Fruit fly (Drosophila melanogaster) whole organism, embryonic: Measurements from ENCODE around the gene CG15534.

Source experiments
- Ada2b ChIP-seq: fragments of 200-800 bp; sonication (Bioruptor generic); IDR thresholded peaks from 2 replicates; pipeline ENCODE4 v1.3.6; 2022; ENCODE audit warnings: missing biosample characterization, missing genetic modification characterization
- B-H2 ChIP-seq: fragments of 200-800 bp; sonication (Bioruptor generic); optimal IDR thresholded peaks from 2 replicates; lab custom pipeline; 2018; ENCODE audit warnings: missing biosample characterization, mild to moderate bottlenecking, missing genetic modification characterization
- CG10543 ChIP-seq: fragments of 200-800 bp; sonication (Bioruptor generic); optimal IDR thresholded peaks from 3 replicates; lab custom pipeline; 2017; ENCODE audit warnings: missing biosample characterization, mild to moderate bottlenecking, missing genetic modification characterization, moderate library complexity
- CG10959 ChIP-seq: fragments of 200-800 bp; sonication (Bioruptor generic); IDR thresholded peaks from 2 replicates; pipeline ENCODE4 v1.3.6; 2022; ENCODE audit warnings: missing biosample characterization, missing genetic modification characterization
- CG11695 ChIP-seq: fragments of 200-800 bp; sonication (Bioruptor generic); IDR thresholded peaks from 3 replicates; pipeline ENCODE4 v1.3.6; 2022; ENCODE audit warnings: missing biosample characterization, missing genetic modification characterization
- CG12236 ChIP-seq: fragments of 200-800 bp; sonication (Bioruptor generic); optimal IDR thresholded peaks from 2 replicates; lab custom pipeline; 2016; ENCODE audit warnings: missing biosample characterization, missing genetic modification characterization
- CG13296 ChIP-seq: fragments of 200-800 bp; sonication (Bioruptor generic); optimal IDR thresholded peaks from 3 replicates; lab custom pipeline; 2018; ENCODE audit warnings: missing biosample characterization, mild to moderate bottlenecking, missing genetic modification characterization
- CG14860 ChIP-seq: fragments of 200-800 bp; sonication (Bioruptor generic); IDR thresholded peaks from 3 replicates; pipeline ENCODE4 v1.3.6; 2022; ENCODE audit warnings: missing biosample characterization, missing genetic modification characterization; ENCODE audit not compliant: partially characterized antibody
- CG15696 ChIP-seq: fragments of 200-800 bp; sonication (Bioruptor generic); optimal IDR thresholded peaks from 2 replicates; lab custom pipeline; 2019; ENCODE audit warnings: missing biosample characterization, mild to moderate bottlenecking, missing genetic modification characterization, moderate library complexity
- CG16813 ChIP-seq: fragments of 200-800 bp; sonication (Bioruptor generic); IDR thresholded peaks from 3 replicates; pipeline ENCODE4 v1.3.6; 2022; ENCODE audit warnings: missing biosample characterization, missing genetic modification characterization; ENCODE audit not compliant: partially characterized antibody
- CG17186 ChIP-seq: fragments of 200-800 bp; sonication (Bioruptor generic); optimal IDR thresholded peaks from 3 replicates; lab custom pipeline; 2017; ENCODE audit warnings: missing biosample characterization, missing genetic modification reagents, missing genetic modification characterization
- CG18599 ChIP-seq: fragments of 200-800 bp; sonication (Bioruptor generic); optimal IDR thresholded peaks from 3 replicates; lab custom pipeline; 2017; ENCODE audit warnings: missing biosample characterization, missing genetic modification characterization, mild to moderate bottlenecking, moderate library complexity, missing genetic modification reagents
- CG30020 ChIP-seq: fragments of 200-800 bp; optimal IDR thresholded peaks from 2 replicates; lab custom pipeline; 2019; ENCODE audit warnings: missing biosample characterization, mild to moderate bottlenecking, missing genetic modification characterization, moderate library complexity
- CG3163 ChIP-seq: fragments of 200-800 bp; sonication (Bioruptor generic); optimal IDR thresholded peaks from 3 replicates; lab custom pipeline; 2016; ENCODE audit warnings: missing biosample characterization, missing genetic modification characterization
- CG4707 ChIP-seq: fragments of 200-800 bp; sonication (Bioruptor generic); optimal IDR thresholded peaks from 2 replicates; lab custom pipeline; 2018; ENCODE audit warnings: missing biosample characterization, mild to moderate bottlenecking, missing genetic modification characterization, moderate library complexity
- CG8359 ChIP-seq: fragments of 200-800 bp; sonication (Bioruptor generic); optimal IDR thresholded peaks from 2 replicates; lab custom pipeline; 2017; ENCODE audit warnings: missing biosample characterization, mild to moderate bottlenecking, missing genetic modification characterization, borderline replicate concordance
- CG8924 ChIP-seq: fragments of 200-800 bp; optimal IDR thresholded peaks from 3 replicates; lab custom pipeline; 2019; ENCODE audit warnings: missing biosample characterization, mild to moderate bottlenecking, missing genetic modification characterization, moderate library complexity
- Gug ChIP-seq: fragments of 200-800 bp; sonication (Bioruptor generic); IDR thresholded peaks from 4 replicates; pipeline ENCODE4 v1.3.6; 2022; ENCODE audit warnings: missing biosample characterization, missing genetic modification characterization
- HLH4C ChIP-seq: fragments of 200-800 bp; sonication (Bioruptor generic); IDR thresholded peaks from 3 replicates; pipeline ENCODE4 v1.3.6; 2022; ENCODE audit warnings: missing biosample characterization, missing genetic modification characterization; ENCODE audit not compliant: partially characterized antibody
- Hmx ChIP-seq: fragments of 200-800 bp; sonication (Bioruptor generic); optimal IDR thresholded peaks from 2 replicates; lab custom pipeline; 2016; ENCODE audit warnings: missing biosample characterization, missing genetic modification characterization
- Hr51 ChIP-seq, 2 experiments: fragments of 200-800 bp; sonication (Bioruptor generic); optimal IDR thresholded peaks; 2 replicates in 1 of 2; 3 replicates in 1 of 2; lab custom pipeline; 2016 to 2018; ENCODE audit warnings: missing biosample characterization in 2 of 2, missing genetic modification characterization in 2 of 2, mild to moderate bottlenecking in 1 of 2, moderate library complexity in 1 of 2
- Hr78 ChIP-seq, 2 experiments: fragments of 200-800 bp in 1 of 2; fragments of >200 bp in 1 of 2; sonication (Bioruptor generic) in 1 of 2; optimal IDR thresholded peaks; 2 replicates each; lab custom pipeline; 2017 to 2019; ENCODE audit warnings: missing biosample characterization in 2 of 2, missing genetic modification characterization in 2 of 2, mild to moderate bottlenecking in 1 of 2, moderate library complexity in 1 of 2
- Lhr ChIP-seq: fragments of 200-800 bp; sonication (Bioruptor generic); optimal IDR thresholded peaks from 3 replicates; lab custom pipeline; 2017; ENCODE audit warnings: mild to moderate bottlenecking, missing biosample characterization, missing genetic modification reagents, missing genetic modification characterization
- Med ChIP-seq: fragments of 200-800 bp; sonication (Bioruptor generic); peaks from one replicate; lab custom pipeline; 2016; ENCODE audit warnings: missing biosample characterization, missing genetic modification characterization, mild to moderate bottlenecking, inconsistent platforms, moderate library complexity
- NC2β ChIP-seq: fragments of 200-800 bp; sonication (Bioruptor generic); optimal IDR thresholded peaks from 2 replicates; lab custom pipeline; 2016; ENCODE audit warnings: missing biosample characterization, missing genetic modification characterization
- Nf-YA ChIP-seq: fragments of 200-800 bp; sonication (Bioruptor generic); IDR thresholded peaks from 2 replicates; pipeline ENCODE4 v1.3.6; 2022; ENCODE audit warnings: missing biosample characterization, missing genetic modification characterization
- Opbp ChIP-seq: fragments of 200-800 bp; sonication (Bioruptor generic); IDR thresholded peaks from 3 replicates; pipeline ENCODE4 v1.3.6; 2022; ENCODE audit warnings: missing biosample characterization, missing genetic modification characterization; ENCODE audit not compliant: partially characterized antibody
- Pdp1 ChIP-seq, 2 experiments: fragments of 200-800 bp; sonication (Bioruptor generic); optimal IDR thresholded peaks; 3 replicates each; lab custom pipeline; 2016; ENCODE audit warnings: missing biosample characterization in 2 of 2, missing genetic modification characterization in 2 of 2, mild to moderate bottlenecking in 1 of 2, moderate library complexity in 1 of 2
- Ptx1 ChIP-seq: fragments of 200-800 bp; sonication (Bioruptor generic); IDR thresholded peaks from 2 replicates; pipeline ENCODE4 v1.3.6; 2022; ENCODE audit warnings: missing biosample characterization, missing genetic modification characterization
- ab ChIP-seq: fragments of 200-800 bp; sonication (Bioruptor generic); optimal IDR thresholded peaks from 2 replicates; lab custom pipeline; 2016; ENCODE audit warnings: missing biosample characterization, missing genetic modification characterization
- ato ChIP-seq: fragments of 200-800 bp; sonication (Bioruptor generic); IDR thresholded peaks from 2 replicates; pipeline ENCODE4 v1.3.6; 2022; ENCODE audit warnings: missing biosample characterization, missing genetic modification characterization; ENCODE audit not compliant: partially characterized antibody
- az2 ChIP-seq: fragments of 200-800 bp; sonication (Bioruptor generic); optimal IDR thresholded peaks from 3 replicates; lab custom pipeline; 2016; ENCODE audit warnings: missing biosample characterization, missing genetic modification characterization
- bbx ChIP-seq: fragments of 200-800 bp; sonication (Bioruptor generic); IDR thresholded peaks from 2 replicates; pipeline ENCODE4 v1.3.6; 2022; ENCODE audit warnings: missing biosample characterization, missing genetic modification characterization; ENCODE audit not compliant: partially characterized antibody
- chinmo ChIP-seq: fragments of 200-800 bp; sonication (Bioruptor generic); IDR thresholded peaks from 4 replicates; pipeline ENCODE4 v1.3.6; 2022; ENCODE audit warnings: missing biosample characterization, missing genetic modification characterization; ENCODE audit not compliant: partially characterized antibody
- dan ChIP-seq: fragments of 200-800 bp; sonication (Bioruptor generic); IDR thresholded peaks from 2 replicates; pipeline ENCODE4 v1.3.6; 2022; ENCODE audit warnings: missing biosample characterization, missing genetic modification characterization
- eve ChIP-seq, 2 experiments: fragments of >200 bp; optimal IDR thresholded peaks; 2 replicates each; lab custom pipeline; 2017; ENCODE audit warnings: missing biosample characterization in 2 of 2, missing genetic modification characterization in 2 of 2
- gcm2 ChIP-seq: fragments of 200-800 bp; sonication (Bioruptor generic); optimal IDR thresholded peaks from 2 replicates; lab custom pipeline; 2016; ENCODE audit warnings: missing biosample characterization, missing genetic modification characterization
- grn ChIP-seq: fragments of 200-800 bp; sonication (Bioruptor generic); optimal IDR thresholded peaks from 3 replicates; lab custom pipeline; 2017; ENCODE audit warnings: missing biosample characterization, missing genetic modification characterization
- gsb ChIP-seq: fragments of 200-800 bp; sonication (Bioruptor generic); IDR thresholded peaks from 2 replicates; pipeline ENCODE4 v1.3.6; 2022; ENCODE audit warnings: missing biosample characterization, missing genetic modification characterization
- jing ChIP-seq: fragments of 200-800 bp; sonication (Bioruptor generic); optimal IDR thresholded peaks from 2 replicates; lab custom pipeline; 2018; ENCODE audit warnings: missing biosample characterization, mild to moderate bottlenecking, missing genetic modification characterization
- lilli ChIP-seq: fragments of 200-800 bp; sonication (Bioruptor generic); optimal IDR thresholded peaks from 3 replicates; lab custom pipeline; 2016; ENCODE audit warnings: missing biosample characterization, missing genetic modification characterization
- mld ChIP-seq: fragments of 200-800 bp; sonication (Bioruptor generic); IDR thresholded peaks from 3 replicates; pipeline ENCODE4 v1.3.6; 2022; ENCODE audit warnings: missing biosample characterization, missing genetic modification characterization; ENCODE audit not compliant: partially characterized antibody
- org-1 ChIP-seq: fragments of 200-800 bp; sonication (Bioruptor generic); optimal IDR thresholded peaks from 2 replicates; lab custom pipeline; 2017; ENCODE audit warnings: missing biosample characterization, missing genetic modification characterization
- rib ChIP-seq: fragments of 200-800 bp; sonication (Bioruptor generic); IDR thresholded peaks from 2 replicates; pipeline ENCODE4 v1.3.6; 2022; ENCODE audit warnings: missing biosample characterization, missing genetic modification characterization
- run ChIP-seq: fragments of 200-800 bp; sonication (Bioruptor generic); optimal IDR thresholded peaks from 3 replicates; lab custom pipeline; 2018; ENCODE audit warnings: missing biosample characterization, mild to moderate bottlenecking, missing genetic modification characterization
- so ChIP-seq: fragments of 200-800 bp; sonication (Bioruptor generic); IDR thresholded peaks from 3 replicates; pipeline ENCODE4 v1.3.6; 2022; ENCODE audit warnings: missing biosample characterization, missing genetic modification characterization
- ssp ChIP-seq: fragments of 200-800 bp; sonication (Bioruptor generic); IDR thresholded peaks from 2 replicates; pipeline ENCODE4 v1.3.6; 2022; ENCODE audit warnings: missing biosample characterization, missing genetic modification characterization
- sug ChIP-seq: fragments of 200-800 bp; optimal IDR thresholded peaks from 2 replicates; lab custom pipeline; 2019; ENCODE audit warnings: missing biosample characterization, mild to moderate bottlenecking, missing genetic modification characterization, moderate library complexity
- tna ChIP-seq: fragments of 200-800 bp; sonication (Bioruptor generic); IDR thresholded peaks from 2 replicates; pipeline ENCODE4 v1.3.6; 2022; ENCODE audit warnings: missing biosample characterization, missing genetic modification characterization; ENCODE audit not compliant: partially characterized antibody
- unc-4 ChIP-seq: fragments of 200-800 bp; sonication (Bioruptor generic); IDR thresholded peaks from 2 replicates; pipeline ENCODE4 v1.3.6; 2022; ENCODE audit warnings: missing biosample characterization, missing genetic modification characterization; ENCODE audit not compliant: partially characterized antibody

CG15534 gene

DNA sequence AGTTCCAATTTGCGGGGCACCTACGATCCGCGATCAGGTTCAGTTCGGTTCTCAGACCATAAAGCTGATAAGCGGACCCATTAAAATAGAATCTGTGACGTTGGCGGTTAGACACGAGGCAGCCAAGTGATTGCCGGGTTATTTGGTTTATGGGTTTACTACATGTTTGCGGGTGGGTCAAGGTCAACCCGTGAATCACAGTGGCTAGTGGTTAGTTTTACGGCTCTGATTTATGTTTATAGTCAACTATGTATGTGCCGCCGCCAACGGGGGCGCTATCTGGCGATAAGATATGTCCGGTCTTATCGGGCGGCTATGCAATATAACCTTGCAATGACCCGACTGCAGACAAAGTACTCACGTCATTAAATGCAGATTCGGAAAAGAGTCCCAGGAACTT lies 17.6 kb downstream of the CG15534 start:
- TF ChIP-seq az2 (GFP tag; lab: Kevin White, UChicago) (no peak), ab (GFP tag; lab: Kevin White, UChicago) (no peak), Hr78 (GFP tag; optimal IDR thresholded peaks at IDR 0.05; lab: Kevin White, UChicago) (peak in 1 of 2 experiments; percentile 94), ssp (GFP tag; lab: Robert Waterston, UW) (no peak), CG18599 (GFP tag; lab: Kevin White, UChicago) (no peak), CG15696 (tag; lab: Kevin White, UChicago) (no peak), so (GFP tag; lab: Robert Waterston, UW) (no peak), gsb (GFP tag; lab: Robert Waterston, UW) (no peak), CG10543 (GFP tag; lab: Kevin White, UChicago) (no peak), rib (GFP tag; lab: Robert Waterston, UW) (no peak), lilli (GFP tag; lab: Kevin White, UChicago) (no peak), CG14860 (GFP tag; lab: Robert Waterston, UW) (no peak), ato (GFP tag; lab: Robert Waterston, UW) (no peak), Ptx1 (GFP tag; lab: Robert Waterston, UW) (no peak), bbx (GFP tag; lab: Robert Waterston, UW) (no peak), B-H2 (GFP tag; lab: Kevin White, UChicago) (no peak), Pdp1 (GFP tag; optimal IDR thresholded peaks at IDR 0.05; lab: Kevin White, UChicago) (no peak), grn (GFP tag; lab: Kevin White, UChicago) (peak; percentile 29), sug (tag; lab: Kevin White, UChicago) (peak; percentile 92), Opbp (GFP tag; lab: Robert Waterston, UW) (no peak), mld (GFP tag; lab: Robert Waterston, UW) (no peak), Hmx (no peak), Hr51 (GFP tag; optimal IDR thresholded peaks at IDR 0.05; lab: Kevin White, UChicago) (no peak), CG8359 (no peak), run (tag; lab: Kevin White, UChicago) (peak; percentile 70), CG12236 (GFP tag; lab: Kevin White, UChicago) (no peak), Ada2b (GFP tag; lab: Robert Waterston, UW) (no peak), Med (GFP tag; lab: Kevin White, UChicago) (peak; percentile 60), CG4707 (GFP tag; lab: Kevin White, UChicago) (no peak), chinmo (GFP tag; lab: Robert Waterston, UW) (peak; percentile 61; the same call in 2 of the 4 replicates), CG13296 (GFP tag; lab: Kevin White, UChicago) (no peak), jing (GFP tag; lab: Kevin White, UChicago) (no peak), NC2β (GFP tag; lab: Kevin White, UChicago) (no peak), HLH4C (GFP tag; lab: Robert Waterston, UW) (peak; percentile 8; the same call in 2 of the 3 replicates), org-1 (GFP tag; lab: Kevin White, UChicago) (no peak), CG10959 (GFP tag; lab: Robert Waterston, UW) (no peak), CG3163 (no peak), CG30020 (tag; lab: Kevin White, UChicago) (no peak), tna (GFP tag; lab: Robert Waterston, UW) (no peak), unc-4 (GFP tag; lab: Robert Waterston, UW) (no peak), Nf-YA (GFP tag; lab: Robert Waterston, UW) (no peak), eve (GFP tag; optimal IDR thresholded peaks at IDR 0.05; lab: Kevin White, UChicago) (no peak), CG16813 (GFP tag; lab: Robert Waterston, UW) (no peak), dan (GFP tag; lab: Robert Waterston, UW) (no peak), Lhr (GFP tag; lab: Kevin White, UChicago) (no peak), Gug (GFP tag; lab: Robert Waterston, UW) (no peak), CG17186 (GFP tag; lab: Kevin White, UChicago) (no peak), CG8924 (tag; lab: Kevin White, UChicago) (no peak), gcm2 (no peak), CG11695 (GFP tag; lab: Robert Waterston, UW) (no peak)
